Fruit fly (Drosophila melanogaster) whole organism: ENCODE measurements around the gene Tmx3.

Source experiments
- CG8478 ChIP-seq: fragments of >200 bp; optimal IDR thresholded peaks from 2 replicates; lab custom pipeline; 2018; ENCODE audit warnings: inconsistent platforms
- Dll ChIP-seq: fragments of >200 bp; optimal IDR thresholded peaks from 2 replicates; lab custom pipeline; 2017
- psq ChIP-seq: fragments of >200 bp; optimal IDR thresholded peaks from 2 replicates; lab custom pipeline; 2017
- usp ChIP-seq: fragments of >200 bp; optimal IDR thresholded peaks from 2 replicates; lab custom pipeline; 2017; ENCODE audit warnings: missing biosample characterization, missing genetic modification characterization, mixed read lengths

dm6 chr3L:16192561-16193355, 36.1 kb upstream of the Tmx3 start:
- TF ChIP-seq CG8478 (no peak), Dll (lab: Kevin White, UChicago) (no peak), psq (lab: Kevin White, UChicago) (no peak), usp (GFP tag; lab: Kevin White, UChicago) (no peak)
